Worm (Caenorhabditis elegans) whole organism, L1 larva: ENCODE data around the gene gut-2.
A peak's percentile ranks its signal among the peaks of the same experiment; 100 is the strongest.

ENCODE experiments used
- C16A3.4 ChIP-seq: fragments of 150-350 bp; optimal IDR thresholded peaks from 2 replicates; lab custom pipeline; 2014; ENCODE audit warnings: missing biosample characterization, missing genetic modification characterization
- blmp-1 ChIP-seq: fragments of 150-350 bp; optimal IDR thresholded peaks from 2 replicates; lab custom pipeline; 2014; ENCODE audit warnings: missing biosample characterization, missing genetic modification characterization
- elt-2 ChIP-seq: sonication (generic microtip); optimal IDR thresholded peaks from 2 replicates; lab custom pipeline; 2016; ENCODE audit warnings: missing genetic modification characterization, mild to moderate bottlenecking, inconsistent platforms, missing compliant biosample characterization, missing genetic modification reagents
- fos-1 ChIP-seq: fragments of 150-350 bp; optimal IDR thresholded peaks from 2 replicates; lab custom pipeline; 2014; ENCODE audit warnings: missing biosample characterization, missing genetic modification characterization
- lin-35 ChIP-seq, 2 experiments: fragments of 150-350 bp; optimal IDR thresholded peaks; 2 replicates each; lab custom pipeline; 2014; ENCODE audit warnings: missing biosample characterization in 2 of 2, missing genetic modification characterization in 2 of 2, missing genetic modification reagents in 2 of 2
- nhr-237 ChIP-seq: fragments of 150-350 bp; optimal IDR thresholded peaks from 2 replicates; lab custom pipeline; 2014; ENCODE audit warnings: missing biosample characterization, missing genetic modification characterization
- nhr-90 ChIP-seq: sonication (generic microtip); optimal IDR thresholded peaks from 2 replicates; lab custom pipeline; 2016; ENCODE audit warnings: mild to moderate bottlenecking, missing genetic modification characterization, missing compliant biosample characterization; ENCODE audit not compliant: poor library complexity
- snpc-4 ChIP-seq: fragments of 150-350 bp; optimal IDR thresholded peaks from 2 replicates; lab custom pipeline; 2014; ENCODE audit warnings: missing biosample characterization, missing genetic modification characterization
- unc-62 ChIP-seq: fragments of 150-350 bp; optimal IDR thresholded peaks from 2 replicates; lab custom pipeline; 2014; ENCODE audit warnings: missing biosample characterization, missing genetic modification reagents, missing genetic modification characterization

- TF ChIP-seq C16A3.4 (tag; lab: Kevin White, UChicago) (no peak), nhr-90 (tag; lab: Kevin White, UChicago) (no peak), blmp-1 (tag; lab: Kevin White, UChicago) (no peak), lin-35 (GFP tag; optimal IDR thresholded peaks at IDR 0.05; lab: Kevin White, UChicago) (peak in 1 of 2 experiments; percentile 5), unc-62 (GFP tag; lab: Kevin White, UChicago) (no peak), fos-1 (tag; lab: Kevin White, UChicago) (no peak), nhr-237 (tag; lab: Kevin White, UChicago) (no peak), elt-2 (tag; lab: Kevin White, UChicago) (peak; percentile 77), snpc-4 (no peak)
These were observed 33.2 kb downstream of the gut-2 start, which contains the start of gene ttr-44 for ce11 chrV:13530698-13531097.
